Fruit fly (Drosophila melanogaster) whole organism, embryonic: ENCODE results near the gene CG43072.
A peak's percentile ranks its signal among the peaks of the same experiment; 100 is the strongest.

Source experiments
- Atf-2 ChIP-seq: fragments of 200-800 bp; sonication (Bioruptor generic); optimal IDR thresholded peaks from 2 replicates; lab custom pipeline; 2016; ENCODE audit warnings: missing biosample characterization, missing genetic modification characterization
- B-H2 ChIP-seq: fragments of 200-800 bp; sonication (Bioruptor generic); optimal IDR thresholded peaks from 2 replicates; lab custom pipeline; 2018; ENCODE audit warnings: missing biosample characterization, mild to moderate bottlenecking, missing genetic modification characterization
- CG15601 ChIP-seq: fragments of 200-800 bp; sonication (Bioruptor generic); optimal IDR thresholded peaks from 3 replicates; lab custom pipeline; 2019; ENCODE audit warnings: missing biosample characterization, mild to moderate bottlenecking, missing genetic modification characterization, moderate library complexity
- CG17612 ChIP-seq: fragments of 200-800 bp; sonication (Bioruptor generic); IDR thresholded peaks from 2 replicates; pipeline ENCODE4 v1.3.6; 2022; ENCODE audit warnings: missing biosample characterization, missing genetic modification characterization
- CG17802 ChIP-seq: fragments of 200-800 bp; sonication (Bioruptor generic); optimal IDR thresholded peaks from 2 replicates; lab custom pipeline; 2018; ENCODE audit warnings: missing biosample characterization, mild to moderate bottlenecking, missing genetic modification characterization, moderate library complexity
- CG18011 ChIP-seq: fragments of 200-800 bp; sonication (Bioruptor generic); optimal IDR thresholded peaks from 2 replicates; lab custom pipeline; 2017; ENCODE audit warnings: missing biosample characterization, missing genetic modification characterization, mild to moderate bottlenecking, moderate library complexity, missing genotype
- CG1832 ChIP-seq: fragments of 200-800 bp; sonication (Bioruptor generic); optimal IDR thresholded peaks from 2 replicates; lab custom pipeline; 2017; ENCODE audit warnings: missing biosample characterization, mild to moderate bottlenecking, missing genetic modification characterization, inconsistent platforms
- CG18599 ChIP-seq: fragments of 200-800 bp; sonication (Bioruptor generic); optimal IDR thresholded peaks from 3 replicates; lab custom pipeline; 2017; ENCODE audit warnings: missing biosample characterization, missing genetic modification characterization, mild to moderate bottlenecking, moderate library complexity, missing genetic modification reagents
- CG2199 ChIP-seq: fragments of 200-800 bp; sonication (Bioruptor generic); IDR thresholded peaks from 3 replicates; pipeline ENCODE4 v1.3.6; 2022; ENCODE audit warnings: missing biosample characterization, missing genetic modification characterization
- CG30403 ChIP-seq: fragments of 200-800 bp; sonication (Bioruptor generic); optimal IDR thresholded peaks from 3 replicates; lab custom pipeline; 2016; ENCODE audit warnings: missing biosample characterization, missing genetic modification characterization
- CG3065 ChIP-seq: fragments of 200-800 bp; sonication (Bioruptor generic); optimal IDR thresholded peaks from 2 replicates; lab custom pipeline; 2016; ENCODE audit warnings: missing biosample characterization, missing genetic modification characterization
- CG32532 ChIP-seq: fragments of 200-800 bp; sonication (Bioruptor generic); IDR thresholded peaks from 2 replicates; pipeline ENCODE4 v1.3.6; 2022; ENCODE audit warnings: missing biosample characterization, missing genetic modification characterization
- CG34376 ChIP-seq: fragments of 200-800 bp; sonication (Bioruptor generic); optimal IDR thresholded peaks from 2 replicates; lab custom pipeline; 2018; ENCODE audit warnings: missing biosample characterization, mild to moderate bottlenecking, missing genetic modification characterization
- CG3726 ChIP-seq: fragments of 200-800 bp; sonication (Bioruptor generic); IDR thresholded peaks from 3 replicates; pipeline ENCODE4, ENCODE4 v1.3.6; 2022; ENCODE audit warnings: missing biosample characterization, missing genetic modification characterization
- CG42726 ChIP-seq: fragments of 200-800 bp; sonication (Bioruptor generic); IDR thresholded peaks from 2 replicates; pipeline ENCODE4 v1.3.6; 2022; ENCODE audit warnings: missing biosample characterization, missing genetic modification characterization; ENCODE audit not compliant: partially characterized antibody
- CG6272 ChIP-seq: fragments of 200-800 bp; sonication (Bioruptor generic); IDR thresholded peaks from 2 replicates; pipeline ENCODE4 v1.3.6; 2022; ENCODE audit warnings: missing biosample characterization, missing genetic modification characterization
- CG6683 ChIP-seq: fragments of 200-800 bp; sonication (Bioruptor generic); optimal IDR thresholded peaks from 2 replicates; lab custom pipeline; 2017; ENCODE audit warnings: missing biosample characterization, mild to moderate bottlenecking, missing genetic modification characterization, missing genetic modification reagents
- CG8765 ChIP-seq: fragments of 200-800 bp; sonication (Bioruptor generic); IDR thresholded peaks from 2 replicates; pipeline ENCODE4 v1.3.6; 2022; ENCODE audit warnings: missing biosample characterization, missing genetic modification characterization
- CG9797 ChIP-seq: fragments of 200-800 bp; sonication (Bioruptor generic); optimal IDR thresholded peaks from 3 replicates; lab custom pipeline; 2018; ENCODE audit warnings: missing biosample characterization, mild to moderate bottlenecking, missing genetic modification characterization
- CrebB ChIP-seq: fragments of 200-800 bp; sonication (Bioruptor generic); optimal IDR thresholded peaks from 3 replicates; lab custom pipeline; 2018; ENCODE audit warnings: missing biosample characterization, mild to moderate bottlenecking, missing genetic modification characterization
- Dfd ChIP-seq, 2 experiments: fragments of >200 bp; optimal IDR thresholded peaks; 2 replicates each; lab custom pipeline; 2017; ENCODE audit warnings: missing biosample characterization in 2 of 2, missing genetic modification characterization in 2 of 2
- ERR ChIP-seq: fragments of 200-800 bp; sonication (Bioruptor generic); optimal IDR thresholded peaks from 2 replicates; lab custom pipeline; 2016; ENCODE audit warnings: missing biosample characterization, missing genetic modification characterization
- Gsc ChIP-seq: fragments of 200-800 bp; sonication (Bioruptor generic); IDR thresholded peaks from 2 replicates; pipeline ENCODE4 v1.3.6; 2022; ENCODE audit warnings: missing biosample characterization, missing genetic modification characterization
- Hey ChIP-seq: fragments of 200-800 bp; sonication (Bioruptor generic); optimal IDR thresholded peaks from 3 replicates; lab custom pipeline; 2018; ENCODE audit warnings: missing biosample characterization, mild to moderate bottlenecking, missing genetic modification characterization
- Hr78 ChIP-seq, 2 experiments: fragments of 200-800 bp in 1 of 2; fragments of >200 bp in 1 of 2; sonication (Bioruptor generic) in 1 of 2; optimal IDR thresholded peaks; 2 replicates each; lab custom pipeline; 2017 to 2019; ENCODE audit warnings: missing biosample characterization in 2 of 2, missing genetic modification characterization in 2 of 2, mild to moderate bottlenecking in 1 of 2, moderate library complexity in 1 of 2
- Opbp ChIP-seq: fragments of 200-800 bp; sonication (Bioruptor generic); IDR thresholded peaks from 3 replicates; pipeline ENCODE4 v1.3.6; 2022; ENCODE audit warnings: missing biosample characterization, missing genetic modification characterization; ENCODE audit not compliant: partially characterized antibody
- Spps ChIP-seq: fragments of 200-800 bp; sonication (Bioruptor generic); optimal IDR thresholded peaks from 2 replicates; lab custom pipeline; 2018; ENCODE audit warnings: missing biosample characterization, mild to moderate bottlenecking, missing genetic modification characterization
- ap ChIP-seq: fragments of 200-800 bp; sonication (Bioruptor generic); IDR thresholded peaks from 2 replicates; pipeline ENCODE4 v1.3.6; 2022; ENCODE audit warnings: missing biosample characterization, missing genetic modification characterization
- bigmax ChIP-seq: fragments of 200-800 bp; sonication (Bioruptor generic); optimal IDR thresholded peaks from 2 replicates; lab custom pipeline; 2018; ENCODE audit warnings: missing biosample characterization, mild to moderate bottlenecking, missing genetic modification characterization
- cwo ChIP-seq: fragments of 200-800 bp; sonication (Bioruptor generic); optimal IDR thresholded peaks from 3 replicates; lab custom pipeline; 2017; ENCODE audit warnings: missing biosample characterization, missing genetic modification characterization, mild to moderate bottlenecking, moderate library complexity, missing genetic modification reagents
- fd64A ChIP-seq: fragments of 200-800 bp; sonication (Bioruptor generic); optimal IDR thresholded peaks from 3 replicates; lab custom pipeline; 2018; ENCODE audit warnings: missing biosample characterization, mild to moderate bottlenecking, missing genetic modification characterization
- fru ChIP-seq: fragments of >200 bp; optimal IDR thresholded peaks from 2 replicates; lab custom pipeline; 2017
- gce ChIP-seq: fragments of 200-800 bp; sonication (Bioruptor generic); IDR thresholded peaks from 3 replicates; pipeline ENCODE4 v1.3.6; 2022; ENCODE audit warnings: missing biosample characterization, missing genetic modification characterization
- gcm ChIP-seq: fragments of 200-800 bp; sonication (Bioruptor generic); optimal IDR thresholded peaks from 2 replicates; lab custom pipeline; 2019; ENCODE audit warnings: missing biosample characterization, mild to moderate bottlenecking, missing genetic modification characterization, moderate library complexity
- gfzf ChIP-seq: fragments of 200-800 bp; sonication (Bioruptor generic); optimal IDR thresholded peaks from 2 replicates; lab custom pipeline; 2016; ENCODE audit warnings: missing biosample characterization, mild to moderate bottlenecking, missing genetic modification characterization, moderate library complexity
- gsb ChIP-seq: fragments of 200-800 bp; sonication (Bioruptor generic); IDR thresholded peaks from 2 replicates; pipeline ENCODE4 v1.3.6; 2022; ENCODE audit warnings: missing biosample characterization, missing genetic modification characterization
- h ChIP-seq: fragments of >200 bp; optimal IDR thresholded peaks from 2 replicates; lab custom pipeline; 2017
- her ChIP-seq: fragments of 200-800 bp; sonication (Bioruptor generic); optimal IDR thresholded peaks from 2 replicates; lab custom pipeline; 2016; ENCODE audit warnings: missing biosample characterization, missing genetic modification characterization
- ken ChIP-seq: fragments of 200-800 bp; sonication (Bioruptor generic); IDR thresholded peaks from 3 replicates; pipeline ENCODE4 v1.3.6; 2022; ENCODE audit warnings: missing biosample characterization, missing genetic modification characterization
- lbe ChIP-seq: fragments of 200-800 bp; sonication (Bioruptor generic); optimal IDR thresholded peaks from 2 replicates; lab custom pipeline; 2016; ENCODE audit warnings: missing biosample characterization, mild to moderate bottlenecking, missing genetic modification characterization
- lov ChIP-seq, 2 experiments: fragments of 200-800 bp in 1 of 2; fragments of >200 bp in 1 of 2; sonication (Bioruptor generic) in 1 of 2; IDR thresholded peaks in 1 of 2; optimal IDR thresholded peaks in 1 of 2; 2 replicates in 1 of 2; 3 replicates in 1 of 2; pipeline versions ENCODE4 v1.3.6 to Lab custom; 2017 to 2022; ENCODE audit warnings: missing biosample characterization in 1 of 2, missing genetic modification characterization in 1 of 2
- luna ChIP-seq: fragments of 200-800 bp; sonication (Bioruptor generic); optimal IDR thresholded peaks from 2 replicates; lab custom pipeline; 2016; ENCODE audit warnings: missing biosample characterization, missing genetic modification characterization
- nerfin-1 ChIP-seq: fragments of 200-800 bp; sonication (Bioruptor generic); optimal IDR thresholded peaks from 3 replicates; lab custom pipeline; 2019; ENCODE audit warnings: missing biosample characterization, mild to moderate bottlenecking, missing genetic modification characterization, moderate library complexity
- pho ChIP-seq: fragments of 200-800 bp; sonication (Bioruptor generic); optimal IDR thresholded peaks from 2 replicates; lab custom pipeline; 2016; ENCODE audit warnings: missing biosample characterization, missing genetic modification characterization
- sens ChIP-seq: fragments of 200-800 bp; sonication (Bioruptor generic); peaks from one replicate; lab custom pipeline; 2016; ENCODE audit warnings: missing biosample characterization, missing genetic modification characterization
- sug ChIP-seq: fragments of 200-800 bp; optimal IDR thresholded peaks from 2 replicates; lab custom pipeline; 2019; ENCODE audit warnings: missing biosample characterization, mild to moderate bottlenecking, missing genetic modification characterization, moderate library complexity
- ttk ChIP-seq: fragments of 200-800 bp; sonication (Bioruptor generic); IDR thresholded peaks from 2 replicates; pipeline ENCODE4 v2.1.2; 2022; ENCODE audit warnings: missing biosample characterization, missing genetic modification characterization
- zfh2 ChIP-seq: fragments of 200-800 bp; sonication (Bioruptor generic); optimal IDR thresholded peaks from 2 replicates; lab custom pipeline; 2016; ENCODE audit warnings: missing biosample characterization, missing genetic modification characterization

Gene CG43072

dm6 chr3L:21034281-21035221 lies 31.1 kb upstream of the CG43072 start, which contains the start of gene siz (continued):
- TF ChIP-seq lbe (GFP tag; lab: Kevin White, UChicago): peak; percentile 3
- TF ChIP-seq gcm (GFP tag; lab: Kevin White, UChicago): peak; percentile 26
- TF ChIP-seq sug: peak; percentile 81
- TF ChIP-seq cwo (GFP tag; lab: Kevin White, UChicago): no peak
- no peak for TF ChIP-seq CG18011 (GFP tag; lab: Kevin White, UChicago)
- TF ChIP-seq CG42726 (GFP tag; lab: Robert Waterston, UW): 0 out of 2 replicates have a peak, but pooled peaks have one; percentile 55
- no peak for TF ChIP-seq CG17802 (tag; lab: Kevin White, UChicago)
- no peak for TF ChIP-seq Hey (tag; lab: Kevin White, UChicago)
- no peak for TF ChIP-seq CG18599 (GFP tag; lab: Kevin White, UChicago)
- no peak for TF ChIP-seq CG8765 (GFP tag; lab: Robert Waterston, UW)
- TF ChIP-seq ken (GFP tag; lab: Robert Waterston, UW): no peak
- peak; percentile 8 for TF ChIP-seq CG1832
- TF ChIP-seq CG6272 (GFP tag; lab: Robert Waterston, UW): no peak
- TF ChIP-seq CG6683 (GFP tag; lab: Kevin White, UChicago): peak; percentile 8
- no peak for TF ChIP-seq ERR (GFP tag; lab: Kevin White, UChicago)
- TF ChIP-seq gce (GFP tag; lab: Robert Waterston, UW): no peak
- TF ChIP-seq her (GFP tag; lab: Kevin White, UChicago): peak; percentile 23
- no peak for TF ChIP-seq gsb (GFP tag; lab: Robert Waterston, UW)
- no peak for TF ChIP-seq zfh2 (GFP tag; lab: Kevin White, UChicago)
- no peak for TF ChIP-seq CG3726 (GFP tag; lab: Robert Waterston, UW)
- no peak for TF ChIP-seq CG17612 (GFP tag; lab: Robert Waterston, UW)
- TF ChIP-seq Dfd (GFP tag; optimal IDR thresholded peaks at IDR 0.05; lab: Kevin White, UChicago): no peak
- peak; percentile 91 for TF ChIP-seq gfzf (GFP tag; lab: Kevin White, UChicago)
- TF ChIP-seq luna (GFP tag; lab: Kevin White, UChicago): no peak
- no peak for TF ChIP-seq fru (lab: Kevin White, UChicago)
- peak; percentile 9 for TF ChIP-seq CG30403 (GFP tag; lab: Kevin White, UChicago)
- peak; percentile 41 for TF ChIP-seq CrebB (tag; lab: Kevin White, UChicago)
- TF ChIP-seq h (lab: Kevin White, UChicago): no peak
- TF ChIP-seq Opbp (GFP tag; lab: Robert Waterston, UW): peak; percentile 46; the same call in 2 of the 3 replicates
- no peak for TF ChIP-seq CG2199
- TF ChIP-seq lov (optimal IDR thresholded peaks at IDR 0.05; lab: Kevin White, UChicago): no peak
- 0 out of 3 replicates have a peak, but pooled peaks have one; percentile 10 for TF ChIP-seq lov (GFP tag; IDR thresholded peaks at IDR 0.05; lab: Robert Waterston, UW)
- TF ChIP-seq fd64A: no peak
- TF ChIP-seq CG3065 (GFP tag; lab: Kevin White, UChicago): no peak
- peak; percentile 25 for TF ChIP-seq pho (GFP tag; lab: Kevin White, UChicago)
- TF ChIP-seq sens (GFP tag; lab: Kevin White, UChicago): peak; percentile 85
- TF ChIP-seq Gsc (GFP tag; lab: Robert Waterston, UW): no peak
- peak; percentile 14 for TF ChIP-seq B-H2 (GFP tag; lab: Kevin White, UChicago)
- TF ChIP-seq ttk (GFP tag; lab: Robert Waterston, UW): no peak
- peak; percentile 21 for TF ChIP-seq Atf-2
- TF ChIP-seq bigmax (GFP tag; lab: Kevin White, UChicago): peak; percentile 25
- TF ChIP-seq CG9797 (GFP tag; lab: Kevin White, UChicago): peak; percentile 98
- no peak for TF ChIP-seq ap (GFP tag; lab: Robert Waterston, UW)
- TF ChIP-seq CG34376 (GFP tag; lab: Kevin White, UChicago): peak; percentile 43
- peak; percentile 24 for TF ChIP-seq nerfin-1 (tag; lab: Kevin White, UChicago)
- no peak for TF ChIP-seq CG32532
- peak; percentile 22 for TF ChIP-seq Spps
- peak in 1 of 2 experiments; percentile 15 for TF ChIP-seq Hr78 (GFP tag; optimal IDR thresholded peaks at IDR 0.05; lab: Kevin White, UChicago)
- peak; percentile 49 for TF ChIP-seq CG15601 (tag; lab: Kevin White, UChicago)
